Fruit fly (Drosophila melanogaster) whole organism, embryonic: ENCODE results near the gene CG43750.

Source experiments
- B-H1 ChIP-seq: fragments of 200-800 bp; sonication (Bioruptor generic); IDR thresholded peaks from 3 replicates; pipeline ENCODE4 v1.3.6; 2022; ENCODE audit warnings: missing biosample characterization, missing genetic modification characterization
- BEAF-32 ChIP-seq: fragments of 200-800 bp; sonication (Bioruptor generic); optimal IDR thresholded peaks from 3 replicates; lab custom pipeline; 2017; ENCODE audit warnings: missing biosample characterization, missing genetic modification characterization, mild to moderate bottlenecking, moderate library complexity, missing genetic modification reagents
- CG10462 ChIP-seq: fragments of 200-800 bp; sonication (Bioruptor generic); optimal IDR thresholded peaks from 2 replicates; lab custom pipeline; 2016; ENCODE audit warnings: missing biosample characterization, missing genetic modification characterization
- CG10543 ChIP-seq: fragments of 200-800 bp; sonication (Bioruptor generic); optimal IDR thresholded peaks from 3 replicates; lab custom pipeline; 2017; ENCODE audit warnings: missing biosample characterization, mild to moderate bottlenecking, missing genetic modification characterization, moderate library complexity
- CG10959 ChIP-seq: fragments of 200-800 bp; sonication (Bioruptor generic); IDR thresholded peaks from 2 replicates; pipeline ENCODE4 v1.3.6; 2022; ENCODE audit warnings: missing biosample characterization, missing genetic modification characterization
- CG11560 ChIP-seq: fragments of 200-800 bp; sonication (Bioruptor generic); IDR thresholded peaks from 3 replicates; pipeline ENCODE4 v1.3.6; 2022; ENCODE audit warnings: missing biosample characterization, missing genetic modification characterization
- CG15601 ChIP-seq: fragments of 200-800 bp; sonication (Bioruptor generic); optimal IDR thresholded peaks from 3 replicates; lab custom pipeline; 2019; ENCODE audit warnings: missing biosample characterization, mild to moderate bottlenecking, missing genetic modification characterization, moderate library complexity
- CG16779 ChIP-seq: fragments of 200-800 bp; sonication (Bioruptor generic); IDR thresholded peaks from 2 replicates; pipeline ENCODE4 v1.3.6; 2022; ENCODE audit warnings: missing biosample characterization, missing genetic modification characterization
- CG18476 ChIP-seq: fragments of 200-800 bp; sonication (Bioruptor generic); optimal IDR thresholded peaks from 2 replicates; lab custom pipeline; 2016; ENCODE audit warnings: missing biosample characterization, mild to moderate bottlenecking, missing genetic modification characterization
- CG34422 ChIP-seq: fragments of 200-800 bp; sonication (Bioruptor generic); IDR thresholded peaks from 3 replicates; pipeline ENCODE4 v1.3.6; 2022; ENCODE audit warnings: missing biosample characterization, missing genetic modification characterization
- CG43689 ChIP-seq: fragments of 200-800 bp; sonication (Bioruptor generic); IDR thresholded peaks from 2 replicates; pipeline ENCODE4 v1.3.6; 2022; ENCODE audit warnings: missing biosample characterization, missing genetic modification characterization
- CG5245 ChIP-seq: fragments of 200-800 bp; sonication (Bioruptor generic); optimal IDR thresholded peaks from 3 replicates; lab custom pipeline; 2016; ENCODE audit warnings: missing biosample characterization, missing genetic modification characterization
- CG7357 ChIP-seq: fragments of 200-800 bp; sonication (Bioruptor generic); IDR thresholded peaks from 3 replicates; pipeline ENCODE4 v1.3.6; 2022; ENCODE audit warnings: missing biosample characterization, missing genetic modification characterization
- CG8765 ChIP-seq: fragments of 200-800 bp; sonication (Bioruptor generic); IDR thresholded peaks from 2 replicates; pipeline ENCODE4 v1.3.6; 2022; ENCODE audit warnings: missing biosample characterization, missing genetic modification characterization
- D19B ChIP-seq: fragments of 200-800 bp; sonication (Bioruptor generic); optimal IDR thresholded peaks from 2 replicates; lab custom pipeline; 2017; ENCODE audit warnings: missing biosample characterization, mild to moderate bottlenecking, missing genetic modification characterization
- Dad ChIP-seq: fragments of 200-800 bp; sonication (Bioruptor generic); optimal IDR thresholded peaks from 3 replicates; lab custom pipeline; 2016; ENCODE audit warnings: missing biosample characterization, missing genetic modification characterization
- Doc3 ChIP-seq: fragments of 200-800 bp; sonication (Bioruptor generic); IDR thresholded peaks from 3 replicates; pipeline ENCODE4 v1.3.6; 2022; ENCODE audit warnings: missing biosample characterization, missing genetic modification characterization; ENCODE audit not compliant: partially characterized antibody
- Drgx ChIP-seq: fragments of 200-800 bp; sonication (Bioruptor generic); IDR thresholded peaks from 2 replicates; pipeline ENCODE4 v1.3.6; 2022; ENCODE audit warnings: missing biosample characterization, missing genetic modification characterization
- Eip74EF ChIP-seq, 2 experiments: fragments of 200-800 bp in 1 of 2; fragments of >200 bp in 1 of 2; sonication (Bioruptor generic) in 1 of 2; optimal IDR thresholded peaks; 2 replicates each; lab custom pipeline; 2017 to 2019; ENCODE audit warnings: missing biosample characterization in 2 of 2, missing genetic modification characterization in 2 of 2, mild to moderate bottlenecking in 1 of 2, moderate library complexity in 1 of 2
- Fer1 ChIP-seq: fragments of 200-800 bp; sonication (Bioruptor generic); optimal IDR thresholded peaks from 2 replicates; lab custom pipeline; 2017; ENCODE audit warnings: missing biosample characterization, mild to moderate bottlenecking, missing genetic modification characterization
- H15 ChIP-seq: fragments of 200-800 bp; sonication (Bioruptor generic); IDR thresholded peaks from 3 replicates; pipeline ENCODE4 v1.3.6; 2022; ENCODE audit warnings: missing biosample characterization, missing genetic modification characterization
- HHEX ChIP-seq: fragments of 200-800 bp; sonication (Bioruptor generic); optimal IDR thresholded peaks from 3 replicates; lab custom pipeline; 2017; ENCODE audit warnings: missing biosample characterization, mild to moderate bottlenecking, missing genetic modification characterization, missing genetic modification reagents
- Nf-YB ChIP-seq: fragments of 200-800 bp; sonication (Bioruptor generic); optimal IDR thresholded peaks from 3 replicates; lab custom pipeline; 2019; ENCODE audit warnings: missing biosample characterization, mild to moderate bottlenecking, missing genetic modification characterization, moderate library complexity
- Pdp1 ChIP-seq, 2 experiments: fragments of 200-800 bp; sonication (Bioruptor generic); optimal IDR thresholded peaks; 3 replicates each; lab custom pipeline; 2016; ENCODE audit warnings: missing biosample characterization in 2 of 2, missing genetic modification characterization in 2 of 2, mild to moderate bottlenecking in 1 of 2, moderate library complexity in 1 of 2
- Ptx1 ChIP-seq: fragments of 200-800 bp; sonication (Bioruptor generic); IDR thresholded peaks from 2 replicates; pipeline ENCODE4 v1.3.6; 2022; ENCODE audit warnings: missing biosample characterization, missing genetic modification characterization
- Ravus ChIP-seq: fragments of 200-800 bp; sonication (Bioruptor generic); IDR thresholded peaks from 2 replicates; pipeline ENCODE4 v1.3.6; 2022; ENCODE audit warnings: missing biosample characterization, missing genetic modification characterization
- Six4 ChIP-seq: fragments of 200-800 bp; sonication (Bioruptor generic); optimal IDR thresholded peaks from 2 replicates; lab custom pipeline; 2016; ENCODE audit warnings: missing biosample characterization, missing genetic modification characterization
- TFAM ChIP-seq: fragments of 200-800 bp; sonication (Bioruptor generic); optimal IDR thresholded peaks from 2 replicates; lab custom pipeline; 2017; ENCODE audit warnings: missing biosample characterization, missing genetic modification characterization, inconsistent platforms
- Xrp1 ChIP-seq: fragments of 200-800 bp; sonication (Bioruptor generic); IDR thresholded peaks from 2 replicates; pipeline ENCODE4 v1.3.6; 2022; ENCODE audit warnings: missing biosample characterization, missing genetic modification characterization
- YL-1 ChIP-seq: fragments of 200-800 bp; sonication (Bioruptor generic); optimal IDR thresholded peaks from 3 replicates; lab custom pipeline; 2017; ENCODE audit warnings: missing biosample characterization, mild to moderate bottlenecking, missing genetic modification characterization
- ab ChIP-seq: fragments of 200-800 bp; sonication (Bioruptor generic); optimal IDR thresholded peaks from 2 replicates; lab custom pipeline; 2016; ENCODE audit warnings: missing biosample characterization, missing genetic modification characterization
- bowl ChIP-seq: fragments of 200-800 bp; sonication (Bioruptor generic); IDR thresholded peaks from 2 replicates; pipeline ENCODE4 v1.3.6; 2022; ENCODE audit warnings: missing biosample characterization, missing genetic modification characterization
- corto ChIP-seq: fragments of 200-800 bp; sonication (Bioruptor generic); optimal IDR thresholded peaks from 2 replicates; lab custom pipeline; 2016; ENCODE audit warnings: missing biosample characterization, mild to moderate bottlenecking, missing genetic modification characterization, moderate library complexity
- danr ChIP-seq: fragments of 200-800 bp; sonication (Bioruptor generic); IDR thresholded peaks from 2 replicates; pipeline ENCODE4 v1.3.6; 2022; ENCODE audit warnings: missing biosample characterization, missing genetic modification characterization
- dimm ChIP-seq: fragments of 200-800 bp; sonication (Bioruptor generic); IDR thresholded peaks from 2 replicates; pipeline ENCODE4 v1.3.6; 2022; ENCODE audit warnings: missing biosample characterization, missing genetic modification characterization
- eyg ChIP-seq: fragments of 200-800 bp; sonication (Bioruptor generic); optimal IDR thresholded peaks from 3 replicates; lab custom pipeline; 2016; ENCODE audit warnings: missing biosample characterization, missing genetic modification characterization
- hb ChIP-seq: fragments of 200-800 bp; sonication (Bioruptor generic); IDR thresholded peaks from 3 replicates; pipeline ENCODE4 v1.3.6; 2022; ENCODE audit warnings: missing biosample characterization, missing genetic modification characterization; ENCODE audit not compliant: partially characterized antibody
- hth ChIP-seq: fragments of >200 bp; optimal IDR thresholded peaks from 2 replicates; lab custom pipeline; 2017; ENCODE audit warnings: inconsistent platforms
- lmd ChIP-seq: fragments of 200-800 bp; sonication (Bioruptor generic); IDR thresholded peaks from 2 replicates; pipeline ENCODE4 v1.3.6; 2022; ENCODE audit warnings: missing biosample characterization, missing genetic modification characterization
- lov ChIP-seq, 2 experiments: fragments of 200-800 bp in 1 of 2; fragments of >200 bp in 1 of 2; sonication (Bioruptor generic) in 1 of 2; IDR thresholded peaks in 1 of 2; optimal IDR thresholded peaks in 1 of 2; 2 replicates in 1 of 2; 3 replicates in 1 of 2; pipeline versions ENCODE4 v1.3.6 to Lab custom; 2017 to 2022; ENCODE audit warnings: missing biosample characterization in 1 of 2, missing genetic modification characterization in 1 of 2
- nmo ChIP-seq: fragments of 200-800 bp; sonication (Bioruptor generic); optimal IDR thresholded peaks from 2 replicates; lab custom pipeline; 2018; ENCODE audit warnings: missing biosample characterization, mild to moderate bottlenecking, missing genetic modification characterization, moderate library complexity
- pum ChIP-seq: fragments of 200-800 bp; sonication (Bioruptor generic); optimal IDR thresholded peaks from 2 replicates; lab custom pipeline; 2016; ENCODE audit warnings: missing biosample characterization, missing genetic modification characterization
- salm ChIP-seq: fragments of 200-800 bp; sonication (Bioruptor generic); optimal IDR thresholded peaks from 2 replicates; lab custom pipeline; 2018; ENCODE audit warnings: missing biosample characterization, mild to moderate bottlenecking, missing genetic modification characterization
- sima ChIP-seq: fragments of 200-800 bp; sonication (Bioruptor generic); optimal IDR thresholded peaks from 2 replicates; lab custom pipeline; 2016; ENCODE audit warnings: missing biosample characterization, missing genetic modification characterization
- sob ChIP-seq: fragments of 200-800 bp; sonication (Bioruptor generic); IDR thresholded peaks from 2 replicates; pipeline ENCODE4 v1.3.6; 2022; ENCODE audit warnings: missing biosample characterization, missing genetic modification characterization
- trh ChIP-seq: fragments of 200-800 bp; sonication (Bioruptor generic); optimal IDR thresholded peaks from 2 replicates; lab custom pipeline; 2016; ENCODE audit warnings: missing biosample characterization, missing genetic modification characterization
- vfl ChIP-seq: fragments of 200-800 bp; sonication (Bioruptor generic); optimal IDR thresholded peaks from 2 replicates; lab custom pipeline; 2016; ENCODE audit warnings: missing biosample characterization, missing genetic modification characterization
- zen2 ChIP-seq: fragments of 200-800 bp; sonication (Bioruptor generic); IDR thresholded peaks from 3 replicates; pipeline ENCODE4 v1.3.6; 2022; ENCODE audit warnings: missing biosample characterization, missing genetic modification characterization; ENCODE audit not compliant: partially characterized antibody
- zfh1 ChIP-seq: fragments of 200-800 bp; sonication (Bioruptor generic); IDR thresholded peaks from 3 replicates; pipeline ENCODE4 v1.3.6; 2022; ENCODE audit warnings: missing biosample characterization, missing genetic modification characterization

Gene CG43750

dm6 chr2L:2375655-2376417 is 14.7 kb downstream of the CG43750 start, which contains the start of gene Atxn7 (continued):
- TF ChIP-seq Drgx (GFP tag; lab: Robert Waterston, UW) (0 out of 2 replicates have a peak, but pooled peaks have one; percentile 17), Doc3 (peak; percentile 88), CG10959 (no peak), BEAF-32 (GFP tag; lab: Kevin White, UChicago) (peak; percentile 95), Dad (GFP tag; lab: Kevin White, UChicago) (peak; percentile 36), CG10543 (peak; percentile 61), zen2 (GFP tag; lab: Robert Waterston, UW) (peak; percentile 97), HHEX (GFP tag; lab: Kevin White, UChicago) (peak; percentile 38), CG15601 (tag; lab: Kevin White, UChicago) (peak; percentile 76), CG7357 (GFP tag; lab: Robert Waterston, UW) (no peak), CG34422 (GFP tag; lab: Robert Waterston, UW) (peak; percentile 94), sob (GFP tag; lab: Robert Waterston, UW) (peak; percentile 72), ab (GFP tag; lab: Kevin White, UChicago) (no peak), danr (GFP tag; lab: Robert Waterston, UW) (no peak), nmo (GFP tag; lab: Kevin White, UChicago) (peak; percentile 73), hb (peak; percentile 87), hth (lab: Kevin White, UChicago) (no peak), lov (optimal IDR thresholded peaks at IDR 0.05; lab: Kevin White, UChicago) (no peak), lov (GFP tag; IDR thresholded peaks at IDR 0.05; lab: Robert Waterston, UW) (peak; percentile 83; the same call in 2 of the 3 replicates), Pdp1 (GFP tag; optimal IDR thresholded peaks at IDR 0.05; lab: Kevin White, UChicago) (peak; percentile 24 to 89), pum (GFP tag; lab: Kevin White, UChicago) (no peak), CG11560 (peak; percentile 22; the same call in 1 of the 3 replicates), CG16779 (no peak), TFAM (GFP tag; lab: Kevin White, UChicago) (no peak), Eip74EF (GFP tag; optimal IDR thresholded peaks at IDR 0.05; lab: Kevin White, UChicago) (peak in 1 of 2 experiments; percentile 45), corto (GFP tag; lab: Kevin White, UChicago) (no peak), vfl (GFP tag; lab: Kevin White, UChicago) (no peak), Fer1 (GFP tag; lab: Kevin White, UChicago) (peak; percentile 65), sima (no peak), trh (GFP tag; lab: Kevin White, UChicago) (peak; percentile 25), Xrp1 (peak; percentile 30; the same call in 1 of the 2 replicates), Ravus (no peak), lmd (peak; percentile 19; the same call in 1 of the 2 replicates), CG5245 (peak; percentile 26), B-H1 (GFP tag; lab: Robert Waterston, UW) (no peak), D19B (no peak), CG18476 (GFP tag; lab: Kevin White, UChicago) (no peak), eyg (peak; percentile 61), CG8765 (no peak), H15 (GFP tag; lab: Robert Waterston, UW) (peak; percentile 11; the same call in 1 of the 3 replicates), YL-1 (GFP tag; lab: Kevin White, UChicago) (peak; percentile 82), Nf-YB (peak; percentile 42), bowl (GFP tag; lab: Robert Waterston, UW) (no peak), CG10462 (GFP tag; lab: Kevin White, UChicago) (peak; percentile 57), zfh1 (GFP tag; lab: Robert Waterston, UW) (peak; percentile 88), dimm (GFP tag; lab: Robert Waterston, UW) (no peak), CG43689 (no peak), Six4 (GFP tag; lab: Kevin White, UChicago) (no peak), Ptx1 (GFP tag; lab: Robert Waterston, UW) (peak; percentile 62), salm (tag; lab: Kevin White, UChicago) (peak; percentile 76)
